Worm (Caenorhabditis elegans) whole organism, L4/young adult: Measurements from ENCODE around the gene fbxa-45.

Source experiments
- W03F9.2 ChIP-seq: fragments of 150-350 bp; optimal IDR thresholded peaks from 2 replicates; lab custom pipeline; 2014; ENCODE audit warnings: missing biosample characterization, missing genetic modification characterization
- him-1 ChIP-seq: sonication (generic microtip); optimal IDR thresholded peaks from 2 replicates; lab custom pipeline; 2016; ENCODE audit warnings: missing genotype, missing genetic modification reagents, missing genetic modification characterization, missing compliant biosample characterization

DNA sequence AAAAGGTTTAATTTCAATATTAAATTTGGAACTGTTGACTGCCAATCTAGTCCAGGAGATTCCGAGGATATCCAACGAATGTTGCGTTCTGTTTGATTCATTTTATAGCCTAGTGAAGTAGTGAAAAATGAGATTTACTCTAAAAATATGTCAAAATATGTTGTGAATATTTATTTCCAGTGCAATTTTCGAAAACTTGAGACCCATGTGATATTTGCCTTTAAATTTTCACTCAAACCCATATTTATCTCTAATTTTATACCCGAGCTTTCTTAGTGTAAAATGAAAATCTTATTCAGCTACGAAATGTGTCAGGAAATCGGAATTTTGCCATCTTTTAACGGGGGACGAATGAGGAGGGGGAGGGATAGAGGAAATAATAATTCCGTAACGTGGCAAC is 10.6 kb upstream of the fbxa-45 start, which contains the start of gene F09C6.16:
- TF ChIP-seq him-1 (tag; lab: Kevin White, UChicago) (no peak), W03F9.2 (tag; lab: Kevin White, UChicago) (no peak)
